Worm (Caenorhabditis elegans) whole organism, L2 larva: Measurements from ENCODE around the gene npr-1.

Source experiments
- F13H6.1 ChIP-seq: sonication (generic microtip); optimal IDR thresholded peaks from 2 replicates; lab custom pipeline; 2016; ENCODE audit warnings: missing genetic modification characterization, missing compliant biosample characterization
- ama-1 ChIP-seq: fragments of 150-350 bp; optimal IDR thresholded peaks from 2 replicates; lab custom pipeline; 2018; ENCODE audit warnings: inconsistent platforms
- blmp-1 ChIP-seq: sonication (generic microtip); optimal IDR thresholded peaks from 2 replicates; lab custom pipeline; 2017; ENCODE audit warnings: missing genetic modification characterization, mild to moderate bottlenecking, missing compliant biosample characterization, antibody characterized with exemption, moderate library complexity; ENCODE audit not compliant: insufficient read depth
- dmd-4 ChIP-seq: sonication (generic microtip); optimal IDR thresholded peaks from 2 replicates; lab custom pipeline; 2017; ENCODE audit warnings: missing biosample characterization, missing genetic modification characterization
- elt-1 ChIP-seq: fragments of 150-350 bp; optimal IDR thresholded peaks from 2 replicates; lab custom pipeline; 2014; ENCODE audit warnings: missing biosample characterization, missing genetic modification characterization
- nhr-10 ChIP-seq: sonication (generic microtip); optimal IDR thresholded peaks from 2 replicates; lab custom pipeline; 2017; ENCODE audit warnings: missing biosample characterization, missing genetic modification characterization
- nhr-11 ChIP-seq: fragments of 150-350 bp; optimal IDR thresholded peaks from 2 replicates; lab custom pipeline; 2014; ENCODE audit warnings: missing biosample characterization, missing genetic modification characterization
- nhr-237 ChIP-seq: fragments of 150-350 bp; optimal IDR thresholded peaks from 2 replicates; lab custom pipeline; 2014; ENCODE audit warnings: missing biosample characterization, missing genetic modification characterization
- sem-4 ChIP-seq: fragments of 150-350 bp; optimal IDR thresholded peaks from 2 replicates; lab custom pipeline; 2014; ENCODE audit warnings: missing biosample characterization, missing genetic modification reagents, missing genetic modification characterization
- skn-1 ChIP-seq: sonication (generic microtip); optimal IDR thresholded peaks from 2 replicates; lab custom pipeline; 2017; ENCODE audit warnings: missing biosample characterization, missing genetic modification characterization
- sma-3 ChIP-seq: sonication (generic microtip); optimal IDR thresholded peaks from 2 replicates; lab custom pipeline; 2016; ENCODE audit warnings: missing genetic modification reagents, missing genetic modification characterization, missing compliant biosample characterization
- unc-62 ChIP-seq: fragments of 150-350 bp; optimal IDR thresholded peaks from 2 replicates; lab custom pipeline; 2014; ENCODE audit warnings: missing biosample characterization, missing genetic modification reagents, missing genetic modification characterization
- ztf-11 ChIP-seq: sonication (generic microtip); optimal IDR thresholded peaks from 2 replicates; lab custom pipeline; 2017; ENCODE audit warnings: missing biosample characterization, missing genetic modification characterization

DNA sequence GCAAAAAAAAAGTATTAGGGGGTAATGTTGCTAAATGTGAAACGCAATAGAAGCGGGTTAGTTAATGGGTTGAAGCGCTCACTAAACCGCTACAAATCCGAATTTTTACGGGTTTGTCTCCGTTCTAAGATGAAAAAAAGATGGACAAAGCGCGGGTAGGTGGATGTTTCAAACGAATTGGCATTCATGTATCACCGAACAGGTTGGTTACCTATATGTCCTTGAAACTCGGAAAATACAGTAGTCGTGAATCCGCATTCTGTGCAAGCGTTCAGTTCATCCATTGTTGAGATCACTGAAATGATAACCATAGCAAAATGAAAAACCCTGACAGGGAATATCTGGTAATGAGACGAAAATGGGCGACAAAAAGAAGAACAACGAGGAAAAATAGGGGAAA, 41.5 kb upstream of the npr-1 start, which contains the start of gene ztf-16:
- no peak for TF ChIP-seq skn-1 (tag; lab: Kevin White, UChicago)
- no peak for TF ChIP-seq nhr-237 (tag; lab: Kevin White, UChicago)
- no peak for TF ChIP-seq unc-62 (GFP tag; lab: Kevin White, UChicago)
- TF ChIP-seq F13H6.1 (tag; lab: Kevin White, UChicago): no peak
- no peak for TF ChIP-seq dmd-4 (tag; lab: Kevin White, UChicago)
- TF ChIP-seq ama-1 (lab: Kevin White, UChicago): no peak
- no peak for TF ChIP-seq elt-1 (tag; lab: Kevin White, UChicago)
- no peak for TF ChIP-seq nhr-11
- no peak for TF ChIP-seq blmp-1 (tag; lab: Kevin White, UChicago)
- no peak for TF ChIP-seq sma-3 (GFP tag; lab: Kevin White, UChicago)
- TF ChIP-seq sem-4 (tag; lab: Kevin White, UChicago): no peak
- TF ChIP-seq nhr-10 (tag; lab: Kevin White, UChicago): no peak
- no peak for TF ChIP-seq ztf-11 (tag; lab: Kevin White, UChicago)
